Worm (Caenorhabditis elegans) whole organism, late embryonic: Measurements from ENCODE around the gene R13A5.15.
A peak's percentile ranks its signal among the peaks of the same experiment; 100 is the strongest.

Experiments used
- F13H6.1 ChIP-seq: sonication (generic microtip); optimal IDR thresholded peaks from 2 replicates; lab custom pipeline; 2016; ENCODE audit warnings: missing genetic modification characterization, missing compliant biosample characterization
- K02D7.2 ChIP-seq: sonication (generic microtip); optimal IDR thresholded peaks from 2 replicates; lab custom pipeline; 2017; ENCODE audit warnings: mild to moderate bottlenecking, missing genetic modification characterization, missing compliant biosample characterization
- Y22D7AL.16 ChIP-seq: sonication (generic microtip); optimal IDR thresholded peaks from 2 replicates; lab custom pipeline; 2016; ENCODE audit warnings: missing genetic modification characterization, missing compliant biosample characterization
- ahr-1 ChIP-seq: sonication (generic microtip); optimal IDR thresholded peaks from 2 replicates; lab custom pipeline; 2016; ENCODE audit warnings: missing genetic modification characterization, missing compliant biosample characterization
- ceh-14 ChIP-seq: sonication (generic microtip); optimal IDR thresholded peaks from 2 replicates; lab custom pipeline; 2016; ENCODE audit warnings: missing genotype, missing genetic modification characterization, missing compliant biosample characterization
- ceh-18 ChIP-seq: sonication (generic microtip); optimal IDR thresholded peaks from 2 replicates; lab custom pipeline; 2016; ENCODE audit warnings: missing genetic modification characterization, missing compliant biosample characterization
- ceh-2 ChIP-seq: sonication (generic microtip); optimal IDR thresholded peaks from 2 replicates; lab custom pipeline; 2016; ENCODE audit warnings: missing genotype, missing genetic modification characterization, missing compliant biosample characterization
- ceh-22 ChIP-seq: sonication (generic microtip); optimal IDR thresholded peaks from 2 replicates; lab custom pipeline; 2017; ENCODE audit warnings: missing biosample characterization, missing genetic modification characterization
- ceh-24 ChIP-seq: sonication (generic microtip); optimal IDR thresholded peaks from 2 replicates; lab custom pipeline; 2016; ENCODE audit warnings: mild to moderate bottlenecking, missing genetic modification characterization, missing compliant biosample characterization
- ceh-31 ChIP-seq: sonication (generic microtip); optimal IDR thresholded peaks from 2 replicates; lab custom pipeline; 2016; ENCODE audit warnings: missing genetic modification characterization, missing compliant biosample characterization
- ceh-34 ChIP-seq: sonication (generic microtip); optimal IDR thresholded peaks from 2 replicates; lab custom pipeline; 2016; ENCODE audit warnings: mild to moderate bottlenecking, missing genetic modification characterization, missing compliant biosample characterization
- ceh-48 ChIP-seq: sonication (generic microtip); optimal IDR thresholded peaks from 2 replicates; lab custom pipeline; 2016; ENCODE audit warnings: missing genetic modification characterization, inconsistent platforms, missing compliant biosample characterization
- ceh-6 ChIP-seq: fragments of 200-800 bp; sonication (Bioruptor generic); optimal IDR thresholded peaks from 2 replicates; lab custom pipeline; 2018; ENCODE audit warnings: mild to moderate bottlenecking, missing genetic modification characterization, missing compliant biosample characterization
- ceh-9 ChIP-seq: sonication (generic microtip); optimal IDR thresholded peaks from 2 replicates; lab custom pipeline; 2016; ENCODE audit warnings: mild to moderate bottlenecking, missing genetic modification characterization, inconsistent platforms, missing compliant biosample characterization
- che-1 ChIP-seq: sonication (generic microtip); optimal IDR thresholded peaks from 2 replicates; lab custom pipeline; 2016; ENCODE audit warnings: mild to moderate bottlenecking, missing genetic modification characterization, missing compliant biosample characterization
- dve-1 ChIP-seq: sonication (generic microtip); optimal IDR thresholded peaks from 2 replicates; lab custom pipeline; 2017; ENCODE audit warnings: antibody characterized with exemption, mild to moderate bottlenecking, missing genetic modification characterization, missing compliant biosample characterization
- elt-2 ChIP-seq: sonication (generic microtip); optimal IDR thresholded peaks from 2 replicates; lab custom pipeline; 2016; ENCODE audit warnings: missing genetic modification reagents, missing genetic modification characterization, missing compliant biosample characterization
- elt-4 ChIP-seq: sonication (generic microtip); optimal IDR thresholded peaks from 2 replicates; lab custom pipeline; 2016; ENCODE audit warnings: missing genetic modification characterization, missing compliant biosample characterization
- fax-1 ChIP-seq: sonication (generic microtip); optimal IDR thresholded peaks from 2 replicates; lab custom pipeline; 2016; ENCODE audit warnings: missing genotype, missing genetic modification characterization, missing compliant biosample characterization
- fkh-10 ChIP-seq: fragments of 150-350 bp; optimal IDR thresholded peaks from 2 replicates; lab custom pipeline; 2014; ENCODE audit warnings: missing biosample characterization, missing genetic modification reagents, missing genetic modification characterization
- fkh-6 ChIP-seq: sonication (generic microtip); optimal IDR thresholded peaks from 2 replicates; lab custom pipeline; 2016; ENCODE audit warnings: missing genetic modification characterization, missing compliant biosample characterization
- hlh-13 ChIP-seq: fragments of 200-800 bp; sonication (Bioruptor generic); optimal IDR thresholded peaks from 2 replicates; lab custom pipeline; 2018; ENCODE audit warnings: mild to moderate bottlenecking, missing genetic modification characterization, missing compliant biosample characterization
- hlh-15 ChIP-seq: sonication (generic microtip); optimal IDR thresholded peaks from 2 replicates; lab custom pipeline; 2016; ENCODE audit warnings: missing genetic modification characterization, missing compliant biosample characterization
- hlh-6 ChIP-seq: sonication (generic microtip); optimal IDR thresholded peaks from 2 replicates; lab custom pipeline; 2016; ENCODE audit warnings: missing genotype, missing genetic modification characterization, missing compliant biosample characterization
- hlh-8 ChIP-seq: sonication (generic microtip); optimal IDR thresholded peaks from 2 replicates; lab custom pipeline; 2016; ENCODE audit warnings: missing genotype, missing genetic modification characterization, missing compliant biosample characterization
- lin-11 ChIP-seq: fragments of 200-800 bp; sonication (Bioruptor generic); optimal IDR thresholded peaks from 2 replicates; lab custom pipeline; 2018; ENCODE audit warnings: mild to moderate bottlenecking, missing genetic modification characterization, missing compliant biosample characterization
- madf-2 ChIP-seq: sonication (generic microtip); optimal IDR thresholded peaks from 2 replicates; lab custom pipeline; 2017; ENCODE audit warnings: missing genetic modification characterization, missing compliant biosample characterization
- mec-3 ChIP-seq: sonication (generic microtip); optimal IDR thresholded peaks from 2 replicates; lab custom pipeline; 2016; ENCODE audit warnings: borderline replicate concordance, missing genetic modification characterization, missing compliant biosample characterization
- nfya-1 ChIP-seq: sonication (generic microtip); optimal IDR thresholded peaks from 2 replicates; lab custom pipeline; 2017; ENCODE audit warnings: missing genetic modification characterization, mild to moderate bottlenecking, missing compliant biosample characterization, antibody characterized with exemption, moderate library complexity
- nhr-11 ChIP-seq: fragments of 150-350 bp; optimal IDR thresholded peaks from 2 replicates; lab custom pipeline; 2014; ENCODE audit warnings: missing biosample characterization, missing genetic modification characterization
- nhr-232 ChIP-seq: sonication (generic microtip); optimal IDR thresholded peaks from 2 replicates; lab custom pipeline; 2016; ENCODE audit warnings: missing genetic modification characterization, missing compliant biosample characterization
- npax-4 ChIP-seq: sonication (generic microtip); optimal IDR thresholded peaks from 2 replicates; lab custom pipeline; 2016; ENCODE audit warnings: missing genetic modification characterization, missing compliant biosample characterization
- pag-3 ChIP-seq: sonication (generic microtip); optimal IDR thresholded peaks from 2 replicates; lab custom pipeline; 2016; ENCODE audit warnings: missing compliant biosample characterization, missing genetic modification characterization, borderline replicate concordance
- pat-9 ChIP-seq: fragments of 200-800 bp; sonication (Bioruptor generic); optimal IDR thresholded peaks from 2 replicates; lab custom pipeline; 2018; ENCODE audit warnings: mild to moderate bottlenecking, missing genetic modification characterization, moderate library complexity, missing compliant biosample characterization
- pax-1 ChIP-seq: fragments of 150-350 bp; optimal IDR thresholded peaks from 2 replicates; lab custom pipeline; 2014; ENCODE audit warnings: missing biosample characterization, missing genetic modification characterization
- pha-4 ChIP-seq: fragments of 150-350 bp; optimal IDR thresholded peaks from 2 replicates; lab custom pipeline; 2018; ENCODE audit warnings: missing biosample characterization, missing genetic modification reagents, missing genetic modification characterization
- pros-1 ChIP-seq: fragments of 150-350 bp; optimal IDR thresholded peaks from 2 replicates; lab custom pipeline; 2014; ENCODE audit warnings: missing biosample characterization, missing genetic modification reagents, missing genetic modification characterization
- ref-2 ChIP-seq: sonication (generic microtip); optimal IDR thresholded peaks from 2 replicates; lab custom pipeline; 2016; ENCODE audit warnings: missing genetic modification characterization, missing compliant biosample characterization
- rnt-1 ChIP-seq: sonication (generic microtip); optimal IDR thresholded peaks from 2 replicates; lab custom pipeline; 2016; ENCODE audit warnings: missing genetic modification characterization, missing compliant biosample characterization
- sdc-2 ChIP-seq: sonication (generic microtip); optimal IDR thresholded peaks from 2 replicates; lab custom pipeline; 2016; ENCODE audit warnings: missing genotype, missing genetic modification characterization, missing compliant biosample characterization
- sox-2 ChIP-seq: fragments of 200-800 bp; sonication (Bioruptor generic); IDR thresholded peaks from 2 replicates; pipeline ENCODE4 v1.3.6; 2022; ENCODE audit warnings: missing genetic modification reagents, missing genetic modification characterization, missing compliant biosample characterization
- sox-4 ChIP-seq: sonication (generic microtip); optimal IDR thresholded peaks from 2 replicates; lab custom pipeline; 2017; ENCODE audit warnings: mild to moderate bottlenecking, missing genetic modification characterization, inconsistent platforms, missing compliant biosample characterization
- tbx-2 ChIP-seq: sonication (generic microtip); optimal IDR thresholded peaks from 2 replicates; lab custom pipeline; 2016; ENCODE audit warnings: missing genetic modification characterization, missing compliant biosample characterization
- tbx-7 ChIP-seq: sonication (generic microtip); optimal IDR thresholded peaks from 2 replicates; lab custom pipeline; 2016; ENCODE audit warnings: missing genotype, missing genetic modification characterization, missing compliant biosample characterization
- ttx-3 ChIP-seq: sonication (generic microtip); optimal IDR thresholded peaks from 2 replicates; lab custom pipeline; 2016; ENCODE audit warnings: missing genetic modification reagents, missing genetic modification characterization, missing compliant biosample characterization
- unc-3 ChIP-seq, 2 experiments: fragments of 200-800 bp in 1 of 2; sonication (Bioruptor generic) in 1 of 2; sonication (generic microtip) in 1 of 2; conservative IDR thresholded peaks in 1 of 2; optimal IDR thresholded peaks in 1 of 2; 2 replicates each; pipeline versions ENCODE4 v1.3.6 to Lab custom; 2016 to 2022; ENCODE audit warnings: missing compliant biosample characterization in 2 of 2, missing genetic modification characterization in 2 of 2, missing genetic modification reagents in 1 of 2
- unc-55 ChIP-seq: sonication (generic microtip); optimal IDR thresholded peaks from 2 replicates; lab custom pipeline; 2017; ENCODE audit warnings: missing biosample characterization, missing genetic modification reagents, missing genetic modification characterization
- unc-86 ChIP-seq: sonication (generic microtip); optimal IDR thresholded peaks from 2 replicates; lab custom pipeline; 2016; ENCODE audit warnings: missing genetic modification characterization, missing compliant biosample characterization
- zip-5 ChIP-seq: sonication (generic microtip); optimal IDR thresholded peaks from 2 replicates; lab custom pipeline; 2016; ENCODE audit warnings: missing genetic modification characterization, missing compliant biosample characterization

Gene R13A5.15

ce11 chrIII:7579324-7579723 lies 8.8 kb downstream of the R13A5.15 start, which contains the start of gene mfsd-6:
Gene mfsd-6 (minus strand): TSS chrIII:7579411.
- TF ChIP-seq sox-2 (GFP tag; lab: Robert Waterston, UW) (no peak), rnt-1 (tag; lab: Kevin White, UChicago) (no peak), elt-4 (tag; lab: Kevin White, UChicago) (no peak), F13H6.1 (tag; lab: Kevin White, UChicago) (no peak), fkh-6 (no peak), ceh-9 (tag; lab: Kevin White, UChicago) (no peak), ahr-1 (tag; lab: Kevin White, UChicago) (no peak), pax-1 (tag; lab: Kevin White, UChicago) (no peak), pat-9 (no peak), pros-1 (tag; lab: Kevin White, UChicago) (no peak), ceh-6 (GFP tag; lab: Kevin White, UChicago) (no peak)

- TF ChIP-seq tbx-7 (tag; lab: Kevin White, UChicago) (no peak), ref-2 (tag; lab: Kevin White, UChicago) (no peak), hlh-15 (tag; lab: Kevin White, UChicago) (no peak), rnt-1 (tag; lab: Kevin White, UChicago) (peak; percentile 24), pax-1 (tag; lab: Kevin White, UChicago) (peak; percentile 46), ceh-48 (tag; lab: Kevin White, UChicago) (no peak), dve-1 (peak; percentile 46), npax-4 (tag; lab: Kevin White, UChicago) (no peak), pat-9 (no peak), unc-86 (no peak), nhr-11 (no peak), madf-2 (tag; lab: Kevin White, UChicago) (no peak), ceh-2 (tag; lab: Kevin White, UChicago) (no peak), pros-1 (tag; lab: Kevin White, UChicago) (no peak), hlh-13 (GFP tag; lab: Kevin White, UChicago) (no peak), lin-11 (tag; lab: Kevin White, UChicago) (no peak), fax-1 (no peak), mec-3 (tag; lab: Kevin White, UChicago) (no peak), ceh-31 (peak; percentile 61), ceh-24 (tag; lab: Kevin White, UChicago) (no peak), F13H6.1 (tag; lab: Kevin White, UChicago) (peak; percentile 1), Y22D7AL.16 (tag; lab: Kevin White, UChicago) (no peak), sox-4 (tag; lab: Kevin White, UChicago) (no peak), nfya-1 (tag; lab: Kevin White, UChicago) (peak; percentile 80), ceh-18 (tag; lab: Kevin White, UChicago) (peak; percentile 54), tbx-2 (tag; lab: Kevin White, UChicago) (peak; percentile 42), fkh-6 (no peak), unc-3 (GFP tag; conservative IDR thresholded peaks at IDR 0.05; lab: Robert Waterston, UW) (no peak), unc-3 (tag; optimal IDR thresholded peaks at IDR 0.05; lab: Kevin White, UChicago) (peak; percentile 26), ahr-1 (tag; lab: Kevin White, UChicago) (no peak), ceh-9 (tag; lab: Kevin White, UChicago) (no peak), ttx-3 (tag; lab: Kevin White, UChicago) (no peak), pha-4 (no peak), pag-3 (tag; lab: Kevin White, UChicago) (no peak), che-1 (tag; lab: Kevin White, UChicago) (no peak), nhr-232 (tag; lab: Kevin White, UChicago) (no peak), sdc-2 (tag; lab: Kevin White, UChicago) (no peak), hlh-8 (no peak), zip-5 (no peak), ceh-34 (tag; lab: Kevin White, UChicago) (peak; percentile 59), K02D7.2 (no peak), ceh-22 (tag; lab: Kevin White, UChicago) (no peak), elt-2 (tag; lab: Kevin White, UChicago) (peak; percentile 43), unc-55 (GFP tag; lab: Kevin White, UChicago) (no peak), hlh-6 (tag; lab: Kevin White, UChicago) (no peak), ceh-14 (no peak), fkh-10 (GFP tag; lab: Kevin White, UChicago) (no peak)
Measured at ce11 chrIII:7572781-7573400, 15.2 kb downstream of the R13A5.15 start, which contains the start of the genes rpl-9 and lpd-7. Gene rpl-9 (minus strand): TSS chrIII:7572831. Gene lpd-7 (plus strand): TSS chrIII:7573350.
